7 worm cellular contexts compared by ENCODE assay signal in genomic region chrV:6503158-6503557, ce11.
A peak's percentile ranks its signal among the peaks of the same experiment; 100 is the strongest.
TF ChIP-seq lines count a peak whose summit lies in the region.

No protein-coding gene starts in this region.

TF ChIP-seq in whole organism, L1 larva, 84 proteins besides CTCF, POLR2A, EP300 and RAD21 (continues in another document):
- TF ChIP-seq egl-27 (tag; optimal IDR thresholded peaks at IDR 0.05; lab: Kevin White, UChicago) = no peak
- TF ChIP-seq fkh-8 (tag; optimal IDR thresholded peaks at IDR 0.05; lab: Kevin White, UChicago) = no peak
- TF ChIP-seq mef-2 (tag; optimal IDR thresholded peaks at IDR 0.05; lab: Kevin White, UChicago) = no peak
- no peak for TF ChIP-seq pqm-1 (tag; optimal IDR thresholded peaks at IDR 0.05; lab: Kevin White, UChicago)
- no peak for TF ChIP-seq nhr-11 (tag; optimal IDR thresholded peaks at IDR 0.05; lab: Kevin White, UChicago)
- no peak for TF ChIP-seq efl-1 (optimal IDR thresholded peaks at IDR 0.05; lab: Kevin White, UChicago)
- peak in 1 of 2 experiments; percentile 94 for TF ChIP-seq efl-1 (GFP tag; optimal IDR thresholded peaks at IDR 0.05 in 1 of 2; lab: Kevin White, UChicago)
- TF ChIP-seq isw-1 (GFP tag; IDR thresholded peaks at IDR 0.05; lab: Robert Waterston, UW) = no peak
- TF ChIP-seq sup-37 (GFP tag; optimal IDR thresholded peaks at IDR 0.05; lab: Kevin White, UChicago) = no peak
- no peak for TF ChIP-seq nhr-12 (tag; optimal IDR thresholded peaks at IDR 0.05; lab: Kevin White, UChicago)
- TF ChIP-seq F16B12.6 (tag; optimal IDR thresholded peaks at IDR 0.05; lab: Kevin White, UChicago) = no peak
- no peak for TF ChIP-seq ceh-88 (GFP tag; IDR thresholded peaks at IDR 0.05; lab: Robert Waterston, UW)
- TF ChIP-seq lir-3 (tag; optimal IDR thresholded peaks at IDR 0.05; lab: Kevin White, UChicago; ENCODE audit: poor library complexity) = no peak
- no peak for TF ChIP-seq ceh-63 (GFP tag; optimal IDR thresholded peaks at IDR 0.05; lab: Kevin White, UChicago)

TF ChIP-seq in whole organism, L2 larva, 48 proteins besides CTCF, POLR2A, EP300 and RAD21 (continues in another document):
- TF ChIP-seq F13H6.1 (tag; optimal IDR thresholded peaks at IDR 0.05; lab: Kevin White, UChicago) = no peak
- no peak for TF ChIP-seq egl-27 (tag; optimal IDR thresholded peaks at IDR 0.05; lab: Kevin White, UChicago)
- TF ChIP-seq ceh-16 (tag; optimal IDR thresholded peaks at IDR 0.05; lab: Kevin White, UChicago) = no peak
- no peak for TF ChIP-seq alr-1 (tag; optimal IDR thresholded peaks at IDR 0.05; lab: Kevin White, UChicago)
- no peak for TF ChIP-seq ama-1 (optimal IDR thresholded peaks at IDR 0.05; lab: Kevin White, UChicago)
- peak; percentile 43 for TF ChIP-seq nhr-129 (tag; optimal IDR thresholded peaks at IDR 0.05; lab: Kevin White, UChicago)
- no peak for TF ChIP-seq snpc-4 (tag; optimal IDR thresholded peaks at IDR 0.05; lab: Kevin White, UChicago)
- no peak for TF ChIP-seq R02D3.7 (tag; optimal IDR thresholded peaks at IDR 0.05; lab: Kevin White, UChicago)
- TF ChIP-seq ztf-1 (GFP tag; conservative IDR thresholded peaks at IDR 0.05; lab: Robert Waterston, UW) = no peak
- TF ChIP-seq aly-2 (tag; optimal IDR thresholded peaks at IDR 0.05; lab: Kevin White, UChicago) = no peak
- no peak for TF ChIP-seq unc-39 (tag; optimal IDR thresholded peaks at IDR 0.05; lab: Kevin White, UChicago)
- no peak for TF ChIP-seq ztf-4 (tag; optimal IDR thresholded peaks at IDR 0.05; lab: Kevin White, UChicago)
- no peak for TF ChIP-seq ceh-82 (tag; optimal IDR thresholded peaks at IDR 0.05; lab: Kevin White, UChicago)
- TF ChIP-seq lin-39 (tag; optimal IDR thresholded peaks at IDR 0.05; lab: Kevin White, UChicago) = no peak

TF ChIP-seq in whole organism, L3 larva, 47 proteins besides CTCF, POLR2A, EP300 and RAD21:
- TF ChIP-seq lin-39 (tag; optimal IDR thresholded peaks at IDR 0.05; lab: Kevin White, UChicago) (peak; percentile 39), egl-5 (tag; optimal IDR thresholded peaks at IDR 0.05; lab: Kevin White, UChicago) (no peak), nhr-25 (tag; optimal IDR thresholded peaks at IDR 0.05; lab: Kevin White, UChicago) (peak; percentile 0), daf-12 (tag; optimal IDR thresholded peaks at IDR 0.05; lab: Kevin White, UChicago) (no peak), fos-1 (tag; optimal IDR thresholded peaks at IDR 0.05; lab: Kevin White, UChicago) (no peak)

TF ChIP-seq in whole organism, L4 larva, 104 proteins besides CTCF, POLR2A, EP300 and RAD21 (continues in another document):
- peak; percentile 34; the same call in 1 of the 2 replicates for TF ChIP-seq dmd-6 (GFP tag; IDR thresholded peaks at IDR 0.05; lab: Robert Waterston, UW)
- no peak for TF ChIP-seq snpc-4 (tag; optimal IDR thresholded peaks at IDR 0.05; lab: Kevin White, UChicago)
- TF ChIP-seq mep-1 (tag; optimal IDR thresholded peaks at IDR 0.05; lab: Kevin White, UChicago) = no peak
- no peak for TF ChIP-seq Y105C5A.15 (GFP tag; IDR thresholded peaks at IDR 0.05; lab: Robert Waterston, UW)
- no peak for TF ChIP-seq egl-27 (tag; optimal IDR thresholded peaks at IDR 0.05; lab: Kevin White, UChicago)
- no peak for TF ChIP-seq duxl-1 (tag; optimal IDR thresholded peaks at IDR 0.05; lab: Kevin White, UChicago; ENCODE audit: poor library complexity)
- TF ChIP-seq F37D6.2 (tag; optimal IDR thresholded peaks at IDR 0.05; lab: Kevin White, UChicago) = no peak
- TF ChIP-seq vab-7 (GFP tag; IDR thresholded peaks at IDR 0.05; lab: Robert Waterston, UW) = no peak
- TF ChIP-seq ceh-20 (GFP tag; IDR thresholded peaks at IDR 0.05; lab: Robert Waterston, UW) = 0 out of 2 replicates have a peak, but pooled peaks have one; percentile 53
- TF ChIP-seq lir-3 (tag; optimal IDR thresholded peaks at IDR 0.05; lab: Kevin White, UChicago) = no peak
- TF ChIP-seq spr-3 (GFP tag; optimal IDR thresholded peaks at IDR 0.05; lab: Kevin White, UChicago) = no peak
- no peak for TF ChIP-seq nhr-48 (tag; optimal IDR thresholded peaks at IDR 0.05; lab: Kevin White, UChicago)
- TF ChIP-seq hmg-1.1 (GFP tag; IDR thresholded peaks at IDR 0.05; lab: Robert Waterston, UW) = no peak
- no peak for TF ChIP-seq nhr-76 (tag; optimal IDR thresholded peaks at IDR 0.05; lab: Kevin White, UChicago)
- TF ChIP-seq nhr-111 (GFP tag; optimal IDR thresholded peaks at IDR 0.05; lab: Kevin White, UChicago) = no peak

TF ChIP-seq in whole organism, late embryonic, 69 proteins besides CTCF, POLR2A, EP300 and RAD21:
- TF ChIP-seq unc-55 (GFP tag; optimal IDR thresholded peaks at IDR 0.05; lab: Kevin White, UChicago) (peak; percentile 59), pqm-1 (tag; optimal IDR thresholded peaks at IDR 0.05; lab: Kevin White, UChicago) (no peak)

TF ChIP-seq in whole organism, mixed stage, embryonic, 35 proteins besides CTCF, POLR2A, EP300 and RAD21:
- TF ChIP-seq sem-2 (GFP tag; optimal IDR thresholded peaks at IDR 0.05; lab: Kevin White, UChicago) (no peak), unc-62 (GFP tag; optimal IDR thresholded peaks at IDR 0.05; lab: Kevin White, UChicago) (peak; percentile 9), M03D4.4 (tag; optimal IDR thresholded peaks at IDR 0.05; lab: Kevin White, UChicago) (no peak)

TF ChIP-seq in whole organism, young adult, 124 proteins besides CTCF, POLR2A, EP300 and RAD21:
- TF ChIP-seq ceh-40 (GFP tag; IDR thresholded peaks at IDR 0.05; lab: Robert Waterston, UW) (no peak), nhr-80 (tag; optimal IDR thresholded peaks at IDR 0.05; lab: Kevin White, UChicago) (peak; percentile 2)
TF ChIP-seq in whole organism, young adult: peak in this region for 1.
